Worm (Caenorhabditis elegans) whole organism, L3 larva: ENCODE data around the gene catp-6.

Experiments used
- R02D3.7 ChIP-seq: fragments of 150-350 bp; optimal IDR thresholded peaks from 2 replicates; lab custom pipeline; 2014; ENCODE audit warnings: missing biosample characterization, missing genetic modification characterization
- ZK546.5 ChIP-seq: sonication (generic microtip); optimal IDR thresholded peaks from 2 replicates; lab custom pipeline; 2017; ENCODE audit warnings: missing biosample characterization, missing genetic modification characterization
- aly-2 ChIP-seq: fragments of 150-350 bp; optimal IDR thresholded peaks from 2 replicates; lab custom pipeline; 2014; ENCODE audit warnings: missing biosample characterization, missing genetic modification characterization
- ama-1 ChIP-seq: fragments of 150-350 bp; optimal IDR thresholded peaks from 2 replicates; lab custom pipeline; 2018
- ceh-16 ChIP-seq: sonication (generic microtip); optimal IDR thresholded peaks from 2 replicates; lab custom pipeline; 2017; ENCODE audit warnings: missing biosample characterization, missing genetic modification characterization
- ceh-28 ChIP-seq: fragments of 150-350 bp; optimal IDR thresholded peaks from 2 replicates; lab custom pipeline; 2014; ENCODE audit warnings: missing biosample characterization, missing genetic modification reagents, missing genetic modification characterization
- ceh-82 ChIP-seq: fragments of 150-350 bp; optimal IDR thresholded peaks from 2 replicates; lab custom pipeline; 2014; ENCODE audit warnings: missing biosample characterization, missing genetic modification characterization
- ceh-9 ChIP-seq: sonication (generic microtip); optimal IDR thresholded peaks from 2 replicates; lab custom pipeline; 2018; ENCODE audit warnings: missing biosample characterization, missing genetic modification characterization
- daf-12 ChIP-seq: fragments of 150-350 bp; optimal IDR thresholded peaks from 2 replicates; lab custom pipeline; 2014; ENCODE audit warnings: missing biosample characterization, missing genetic modification reagents, missing genetic modification characterization
- egl-27 ChIP-seq: sonication (generic microtip); optimal IDR thresholded peaks from 4 replicates; lab custom pipeline; 2017; ENCODE audit warnings: missing biosample characterization, missing genetic modification reagents, missing genetic modification characterization
- egl-5 ChIP-seq: fragments of 150-350 bp; optimal IDR thresholded peaks from 2 replicates; lab custom pipeline; 2017; ENCODE audit warnings: missing biosample characterization, missing genetic modification reagents, missing genetic modification characterization, inconsistent platforms
- elt-1 ChIP-seq: fragments of 150-350 bp; optimal IDR thresholded peaks from 2 replicates; lab custom pipeline; 2014; ENCODE audit warnings: missing biosample characterization, missing genetic modification characterization
- elt-2 ChIP-seq: sonication (generic microtip); optimal IDR thresholded peaks from 2 replicates; lab custom pipeline; 2016; ENCODE audit warnings: missing genetic modification reagents, mild to moderate bottlenecking, missing genetic modification characterization, missing compliant biosample characterization
- elt-3 ChIP-seq, 3 experiments: fragments of 150-350 bp in 1 of 3; sonication (generic microtip) in 2 of 3; optimal IDR thresholded peaks; 2 replicates in 2 of 3; 4 replicates in 1 of 3; lab custom pipeline; 2014 to 2017; ENCODE audit warnings: missing biosample characterization in 3 of 3, missing genetic modification characterization in 3 of 3
- eor-1 ChIP-seq, 2 experiments: fragments of 150-350 bp; optimal IDR thresholded peaks; 2 replicates each; lab custom pipeline; 2014 to 2018; ENCODE audit warnings: missing biosample characterization in 2 of 2, missing genetic modification characterization in 2 of 2
- fkh-10 ChIP-seq: sonication (generic microtip); optimal IDR thresholded peaks from 2 replicates; lab custom pipeline; 2017; ENCODE audit warnings: missing biosample characterization, missing genetic modification reagents, missing genetic modification characterization
- fkh-2 ChIP-seq: fragments of 150-350 bp; optimal IDR thresholded peaks from 2 replicates; lab custom pipeline; 2014; ENCODE audit warnings: missing biosample characterization, missing genetic modification reagents, missing genetic modification characterization
- fos-1 ChIP-seq: fragments of 150-350 bp; optimal IDR thresholded peaks from 2 replicates; lab custom pipeline; 2014; ENCODE audit warnings: missing biosample characterization, missing genetic modification characterization
- hmg-11 ChIP-seq: sonication (generic microtip); optimal IDR thresholded peaks from 2 replicates; lab custom pipeline; 2016; ENCODE audit warnings: missing genetic modification characterization, missing compliant biosample characterization
- jun-1 ChIP-seq: fragments of 150-350 bp; optimal IDR thresholded peaks from 2 replicates; lab custom pipeline; 2014; ENCODE audit warnings: missing biosample characterization, missing genetic modification reagents, missing genetic modification characterization
- lin-15B ChIP-seq: fragments of 150-350 bp; optimal IDR thresholded peaks from 2 replicates; lab custom pipeline; 2014; ENCODE audit warnings: missing biosample characterization, missing genetic modification characterization
- lin-39 ChIP-seq: fragments of 150-350 bp; optimal IDR thresholded peaks from 2 replicates; lab custom pipeline; 2018; ENCODE audit warnings: missing biosample characterization, missing genetic modification reagents, missing genetic modification characterization
- lsy-12 ChIP-seq: sonication (generic microtip); optimal IDR thresholded peaks from 2 replicates; lab custom pipeline; 2016; ENCODE audit warnings: mild to moderate bottlenecking, missing genetic modification characterization, missing compliant biosample characterization
- mdl-1 ChIP-seq: fragments of 150-350 bp; optimal IDR thresholded peaks from 2 replicates; lab custom pipeline; 2014; ENCODE audit warnings: missing biosample characterization, missing genetic modification characterization
- mml-1 ChIP-seq: fragments of 150-350 bp; sonication (generic microtip); optimal IDR thresholded peaks from 3 replicates; lab custom pipeline; 2014; ENCODE audit warnings: missing biosample characterization, missing genetic modification characterization
- nfya-1 ChIP-seq: sonication (generic microtip); optimal IDR thresholded peaks from 2 replicates; lab custom pipeline; 2017; ENCODE audit warnings: missing genetic modification characterization, mild to moderate bottlenecking, missing compliant biosample characterization, antibody characterized with exemption, moderate library complexity; ENCODE audit not compliant: insufficient read depth
- nhr-11 ChIP-seq: fragments of 150-350 bp; optimal IDR thresholded peaks from 2 replicates; lab custom pipeline; 2014; ENCODE audit warnings: missing biosample characterization, missing genetic modification characterization
- nhr-12 ChIP-seq: fragments of 150-350 bp; optimal IDR thresholded peaks from 2 replicates; lab custom pipeline; 2014; ENCODE audit warnings: missing biosample characterization, missing genetic modification characterization
- nhr-23 ChIP-seq: fragments of 150-350 bp; optimal IDR thresholded peaks from 2 replicates; lab custom pipeline; 2014; ENCODE audit warnings: missing biosample characterization, missing genetic modification reagents, missing genetic modification characterization
- nhr-237 ChIP-seq: fragments of 150-350 bp; optimal IDR thresholded peaks from 2 replicates; lab custom pipeline; 2014; ENCODE audit warnings: missing biosample characterization, missing genetic modification characterization
- nhr-25 ChIP-seq: sonication (generic microtip); optimal IDR thresholded peaks from 2 replicates; lab custom pipeline; 2017; ENCODE audit warnings: missing biosample characterization, missing genetic modification characterization
- nhr-28 ChIP-seq: fragments of 150-350 bp; optimal IDR thresholded peaks from 2 replicates; lab custom pipeline; 2014; ENCODE audit warnings: missing biosample characterization, missing genetic modification characterization
- nhr-43 ChIP-seq: sonication (generic microtip); optimal IDR thresholded peaks from 2 replicates; lab custom pipeline; 2016; ENCODE audit warnings: mild to moderate bottlenecking, missing genetic modification characterization, missing compliant biosample characterization; ENCODE audit not compliant: poor library complexity, severe bottlenecking
- nhr-67 ChIP-seq: fragments of 150-350 bp; optimal IDR thresholded peaks from 2 replicates; lab custom pipeline; 2014; ENCODE audit warnings: missing biosample characterization, missing genetic modification characterization
- nhr-76 ChIP-seq: fragments of 150-350 bp; sonication (generic microtip); optimal IDR thresholded peaks from 5 replicates; lab custom pipeline; 2014; ENCODE audit warnings: missing biosample characterization, missing genetic modification characterization
- nhr-77 ChIP-seq: fragments of 150-350 bp; optimal IDR thresholded peaks from 2 replicates; lab custom pipeline; 2014; ENCODE audit warnings: missing biosample characterization, missing genetic modification characterization
- pha-4 ChIP-seq: fragments of 150-350 bp; optimal IDR thresholded peaks from 2 replicates; lab custom pipeline; 2014; ENCODE audit warnings: missing biosample characterization, missing genetic modification reagents, missing genetic modification characterization
- pqm-1 ChIP-seq: fragments of 150-350 bp; optimal IDR thresholded peaks from 2 replicates; lab custom pipeline; 2017; ENCODE audit warnings: missing biosample characterization, missing genetic modification characterization, inconsistent platforms
- sea-2 ChIP-seq: fragments of 150-350 bp; sonication (generic microtip); optimal IDR thresholded peaks from 4 replicates; lab custom pipeline; 2014; ENCODE audit warnings: missing biosample characterization, missing genetic modification reagents, missing genetic modification characterization
- skn-1 ChIP-seq: fragments of 150-350 bp; optimal IDR thresholded peaks from 2 replicates; lab custom pipeline; 2014; ENCODE audit warnings: missing biosample characterization, missing genetic modification characterization
- snpc-4 ChIP-seq: fragments of 150-350 bp; optimal IDR thresholded peaks from 2 replicates; lab custom pipeline; 2014; ENCODE audit warnings: missing biosample characterization, missing genetic modification characterization
- tbx-2 ChIP-seq: sonication (generic microtip); optimal IDR thresholded peaks from 2 replicates; lab custom pipeline; 2016; ENCODE audit warnings: mild to moderate bottlenecking, missing genetic modification characterization, missing compliant biosample characterization
- unc-39 ChIP-seq: sonication (generic microtip); optimal IDR thresholded peaks from 4 replicates; lab custom pipeline; 2017; ENCODE audit warnings: missing biosample characterization, missing genetic modification characterization
- unc-62 ChIP-seq: fragments of 150-350 bp; sonication (generic microtip); optimal IDR thresholded peaks from 4 replicates; lab custom pipeline; 2014; ENCODE audit warnings: missing biosample characterization, missing genetic modification reagents, missing genetic modification characterization
- zag-1 ChIP-seq: fragments of 150-350 bp; optimal IDR thresholded peaks from 2 replicates; lab custom pipeline; 2014; ENCODE audit warnings: missing biosample characterization, missing genetic modification characterization
- ztf-11 ChIP-seq: fragments of 150-350 bp; optimal IDR thresholded peaks from 2 replicates; lab custom pipeline; 2014; ENCODE audit warnings: missing biosample characterization, missing genetic modification characterization
- ztf-4 ChIP-seq: fragments of 150-350 bp; optimal IDR thresholded peaks from 2 replicates; lab custom pipeline; 2014; ENCODE audit warnings: missing biosample characterization, missing genetic modification characterization

Gene catp-6

DNA sequence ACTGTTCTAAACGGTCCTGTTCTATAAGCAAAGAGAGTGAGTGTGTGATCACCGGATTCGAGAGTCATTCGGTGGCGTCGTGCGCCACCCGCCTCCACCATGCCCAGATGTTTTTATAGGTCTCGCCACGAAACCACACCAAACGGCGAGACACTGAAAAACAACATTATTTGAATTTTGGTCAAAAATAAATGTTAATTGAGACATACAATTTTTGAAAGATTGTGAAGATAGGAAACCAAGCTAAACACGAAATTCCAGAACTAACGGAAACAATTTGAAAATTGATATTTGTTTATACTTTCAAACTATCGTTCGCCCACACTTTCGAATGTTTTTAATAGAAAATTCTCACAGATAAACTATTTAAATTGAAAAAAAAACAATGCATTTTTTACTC, at the start of gene catp-6:
Gene catp-6, minus strand, starts transcription at position 101 of the 400 bp plus-strand sequence.
- TF ChIP-seq fos-1 (tag; lab: Kevin White, UChicago): no peak
- TF ChIP-seq ceh-82 (tag; lab: Kevin White, UChicago): no peak

DNA sequence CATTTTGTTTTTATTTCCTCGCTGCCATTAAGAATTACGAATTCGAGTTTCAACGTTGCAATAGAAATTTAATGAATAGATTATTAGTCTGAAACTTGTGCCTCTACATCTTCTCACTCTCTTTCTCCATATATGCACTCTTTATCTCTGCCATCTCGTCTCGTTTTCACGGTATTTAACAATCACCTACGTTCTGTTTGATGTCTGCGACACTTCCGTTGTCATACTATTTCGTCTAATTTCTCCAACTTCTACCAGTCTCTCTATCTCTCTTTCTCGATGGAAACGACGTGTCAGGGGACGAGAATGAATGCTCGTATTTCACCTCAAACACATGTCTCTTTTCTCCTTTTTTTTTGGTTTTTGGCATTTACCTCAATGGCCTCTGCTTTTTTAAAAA, 49.5 kb upstream of the catp-6 start:
- TF ChIP-seq ceh-82 (tag; lab: Kevin White, UChicago): no peak
- TF ChIP-seq jun-1 (tag; lab: Kevin White, UChicago): no peak
- TF ChIP-seq pha-4: peak; percentile 67
- TF ChIP-seq pqm-1 (tag; lab: Kevin White, UChicago): peak; percentile 59
- TF ChIP-seq elt-3 (tag; optimal IDR thresholded peaks at IDR 0.05; lab: Kevin White, UChicago): no peak
- no peak for TF ChIP-seq nhr-12 (tag; lab: Kevin White, UChicago)
- TF ChIP-seq nhr-77 (tag; lab: Kevin White, UChicago): no peak
- peak; percentile 48 for TF ChIP-seq elt-1 (tag; lab: Kevin White, UChicago)
- TF ChIP-seq nhr-11: no peak
- TF ChIP-seq ama-1 (lab: Kevin White, UChicago): no peak
- no peak for TF ChIP-seq fkh-2
- TF ChIP-seq nhr-76: no peak
- TF ChIP-seq daf-12 (tag; lab: Kevin White, UChicago): no peak
- TF ChIP-seq snpc-4: peak; percentile 48
- TF ChIP-seq sea-2 (GFP tag; lab: Kevin White, UChicago): no peak
- TF ChIP-seq ztf-4 (tag; lab: Kevin White, UChicago): peak; percentile 9
- no peak for TF ChIP-seq mml-1 (tag; lab: Kevin White, UChicago)
- TF ChIP-seq ceh-16 (tag; lab: Kevin White, UChicago): no peak
- TF ChIP-seq unc-39: no peak
- TF ChIP-seq ceh-28: no peak
- peak; percentile 44 for TF ChIP-seq nhr-23 (tag; lab: Kevin White, UChicago)
- TF ChIP-seq lsy-12 (tag; lab: Kevin White, UChicago): no peak
- no peak for TF ChIP-seq tbx-2 (tag; lab: Kevin White, UChicago)
- no peak for TF ChIP-seq nhr-237 (tag; lab: Kevin White, UChicago)
- TF ChIP-seq mdl-1: no peak
- TF ChIP-seq R02D3.7 (tag; lab: Kevin White, UChicago): no peak
- no peak for TF ChIP-seq lin-39 (tag; lab: Kevin White, UChicago)
- TF ChIP-seq nhr-43 (tag; lab: Kevin White, UChicago): no peak
- peak; percentile 67 for TF ChIP-seq nfya-1 (tag; lab: Kevin White, UChicago)
- TF ChIP-seq ZK546.5 (tag; lab: Kevin White, UChicago): no peak
- peak; percentile 53 for TF ChIP-seq elt-2 (tag; lab: Kevin White, UChicago)
- no peak for TF ChIP-seq aly-2 (tag; lab: Kevin White, UChicago)
- TF ChIP-seq ceh-9 (tag; lab: Kevin White, UChicago): no peak
- TF ChIP-seq nhr-28 (tag; lab: Kevin White, UChicago): no peak
- no peak for TF ChIP-seq fos-1 (tag; lab: Kevin White, UChicago)
- no peak for TF ChIP-seq skn-1 (tag; lab: Kevin White, UChicago)
- no peak for TF ChIP-seq ztf-11 (tag; lab: Kevin White, UChicago)
- TF ChIP-seq unc-62: no peak
- TF ChIP-seq egl-27 (tag; lab: Kevin White, UChicago): no peak
- TF ChIP-seq fkh-10 (GFP tag; lab: Kevin White, UChicago): no peak
- no peak for TF ChIP-seq nhr-67 (tag; lab: Kevin White, UChicago)
- TF ChIP-seq lin-15B: peak; percentile 15
- TF ChIP-seq zag-1 (tag; lab: Kevin White, UChicago): no peak
- TF ChIP-seq nhr-25: peak; percentile 58
- no peak for TF ChIP-seq egl-5 (tag; lab: Kevin White, UChicago)
- no peak for TF ChIP-seq eor-1 (tag; optimal IDR thresholded peaks at IDR 0.05; lab: Kevin White, UChicago)
- TF ChIP-seq hmg-11 (tag; lab: Kevin White, UChicago): peak; percentile 44
